Worm (Caenorhabditis elegans) whole organism, L1 larva: Measurements from ENCODE around the gene nmr-1.

Experiments
- C16A3.4 ChIP-seq: fragments of 150-350 bp; optimal IDR thresholded peaks from 2 replicates; lab custom pipeline; 2014; ENCODE audit warnings: missing biosample characterization, missing genetic modification characterization
- F16B12.6 ChIP-seq: fragments of 150-350 bp; optimal IDR thresholded peaks from 2 replicates; lab custom pipeline; 2014; ENCODE audit warnings: missing biosample characterization, missing genetic modification characterization
- alr-1 ChIP-seq: fragments of 200-800 bp; sonication (Bioruptor generic); optimal IDR thresholded peaks from 2 replicates; lab custom pipeline; 2018; ENCODE audit warnings: borderline replicate concordance, mild to moderate bottlenecking, missing genetic modification characterization, missing compliant biosample characterization
- aly-2 ChIP-seq: fragments of 150-350 bp; optimal IDR thresholded peaks from 2 replicates; lab custom pipeline; 2014; ENCODE audit warnings: missing biosample characterization, missing genetic modification characterization
- blmp-1 ChIP-seq: fragments of 150-350 bp; optimal IDR thresholded peaks from 2 replicates; lab custom pipeline; 2014; ENCODE audit warnings: missing biosample characterization, missing genetic modification characterization
- ceh-82 ChIP-seq, 3 experiments: fragments of 150-350 bp in 1 of 3; sonication (generic microtip) in 2 of 3; optimal IDR thresholded peaks; 2 replicates each; lab custom pipeline; 2014 to 2017; ENCODE audit warnings: missing biosample characterization in 3 of 3, missing genetic modification characterization in 3 of 3
- ceh-88 ChIP-seq: fragments of 200-800 bp; sonication (Bioruptor generic); IDR thresholded peaks from 2 replicates; pipeline ENCODE4 v1.3.6; 2022; ENCODE audit warnings: missing genetic modification characterization, missing compliant biosample characterization
- ces-1 ChIP-seq: fragments of 150-350 bp; optimal IDR thresholded peaks from 2 replicates; lab custom pipeline; 2014; ENCODE audit warnings: missing biosample characterization, missing genetic modification reagents, missing genetic modification characterization
- dpl-1 ChIP-seq, 3 experiments: fragments of 150-350 bp in 2 of 3; sonication (generic microtip) in 1 of 3; optimal IDR thresholded peaks; 2 replicates each; lab custom pipeline; 2014 to 2017; ENCODE audit warnings: missing biosample characterization in 3 of 3, missing genetic modification characterization in 3 of 3, missing genetic modification reagents in 3 of 3
- dsc-1 ChIP-seq: sonication (generic microtip); optimal IDR thresholded peaks from 2 replicates; lab custom pipeline; 2016; ENCODE audit warnings: mild to moderate bottlenecking, missing genetic modification characterization, missing compliant biosample characterization
- efl-1 ChIP-seq, 4 experiments: fragments of 150-350 bp; optimal IDR thresholded peaks in 3 of 4; peaks in 1 of 4; 1 replicate in 1 of 4; 2 replicates in 3 of 4; lab custom pipeline; 2014; ENCODE audit warnings: missing biosample characterization in 2 of 4, missing genetic modification characterization in 2 of 4, missing genetic modification reagents in 2 of 4
- efl-3 ChIP-seq: fragments of 200-800 bp; sonication (Bioruptor generic); optimal IDR thresholded peaks from 2 replicates; lab custom pipeline; 2018; ENCODE audit warnings: mild to moderate bottlenecking, missing genetic modification characterization, missing compliant biosample characterization
- egl-13 ChIP-seq: sonication (generic microtip); optimal IDR thresholded peaks from 2 replicates; lab custom pipeline; 2016; ENCODE audit warnings: missing genotype, missing genetic modification reagents, missing genetic modification characterization, missing compliant biosample characterization
- elt-2 ChIP-seq: sonication (generic microtip); optimal IDR thresholded peaks from 2 replicates; lab custom pipeline; 2016; ENCODE audit warnings: missing genetic modification characterization, mild to moderate bottlenecking, inconsistent platforms, missing compliant biosample characterization, missing genetic modification reagents
- elt-3 ChIP-seq, 6 experiments: fragments of 150-350 bp in 1 of 6; sonication (generic microtip); optimal IDR thresholded peaks; 2 replicates each; lab custom pipeline; 2017 to 2018; ENCODE audit warnings: missing biosample characterization in 6 of 6, missing genetic modification characterization in 6 of 6, inconsistent platforms in 1 of 6
- hpl-2 ChIP-seq: fragments of 150-350 bp; optimal IDR thresholded peaks from 2 replicates; lab custom pipeline; 2014; ENCODE audit warnings: missing biosample characterization, missing genetic modification reagents, missing genetic modification characterization
- irx-1 ChIP-seq: sonication (generic microtip); optimal IDR thresholded peaks from 2 replicates; lab custom pipeline; 2016; ENCODE audit warnings: missing genetic modification characterization, missing compliant biosample characterization
- isw-1 ChIP-seq: fragments of 200-800 bp; sonication (Bioruptor generic); IDR thresholded peaks from 2 replicates; pipeline ENCODE4 v1.3.6; 2022; ENCODE audit warnings: missing genetic modification characterization, missing compliant biosample characterization
- lin-13 ChIP-seq: fragments of 150-350 bp; optimal IDR thresholded peaks from 2 replicates; lab custom pipeline; 2014; ENCODE audit warnings: missing biosample characterization, missing genetic modification reagents, missing genetic modification characterization
- lin-14 ChIP-seq: fragments of 200-800 bp; sonication (Bioruptor generic); optimal IDR thresholded peaks from 2 replicates; lab custom pipeline; 2018; ENCODE audit warnings: mild to moderate bottlenecking, missing genetic modification characterization, moderate library complexity, missing compliant biosample characterization
- lin-15B ChIP-seq: fragments of 150-350 bp; sonication (generic microtip); optimal IDR thresholded peaks from 3 replicates; lab custom pipeline; 2014; ENCODE audit warnings: missing biosample characterization, missing genetic modification characterization
- lin-35 ChIP-seq, 2 experiments: fragments of 150-350 bp; optimal IDR thresholded peaks; 2 replicates each; lab custom pipeline; 2014; ENCODE audit warnings: missing biosample characterization in 2 of 2, missing genetic modification characterization in 2 of 2, missing genetic modification reagents in 2 of 2
- lin-39 ChIP-seq: fragments of 150-350 bp; optimal IDR thresholded peaks from 2 replicates; lab custom pipeline; 2014; ENCODE audit warnings: missing biosample characterization, missing genetic modification reagents, missing genetic modification characterization
- lir-3 ChIP-seq: sonication (generic microtip); optimal IDR thresholded peaks from 2 replicates; lab custom pipeline; 2016; ENCODE audit warnings: mild to moderate bottlenecking, missing genetic modification characterization, moderate library complexity, missing compliant biosample characterization; ENCODE audit not compliant: poor library complexity
- lsy-2 ChIP-seq, 2 experiments: fragments of 150-350 bp; optimal IDR thresholded peaks; 2 replicates each; lab custom pipeline; 2014; ENCODE audit warnings: missing biosample characterization in 2 of 2, missing genetic modification characterization in 2 of 2
- mdl-1 ChIP-seq, 2 experiments: fragments of 150-350 bp; optimal IDR thresholded peaks; 2 replicates each; lab custom pipeline; 2014 to 2017; ENCODE audit warnings: missing biosample characterization in 2 of 2, missing genetic modification characterization in 2 of 2, inconsistent platforms in 1 of 2
- mef-2 ChIP-seq: fragments of 150-350 bp; optimal IDR thresholded peaks from 2 replicates; lab custom pipeline; 2014; ENCODE audit warnings: missing biosample characterization, missing genetic modification characterization
- mep-1 ChIP-seq: fragments of 150-350 bp; optimal IDR thresholded peaks from 2 replicates; lab custom pipeline; 2014; ENCODE audit warnings: missing biosample characterization, missing genetic modification characterization
- nhr-19 ChIP-seq: fragments of 200-800 bp; sonication (Bioruptor generic); conservative IDR thresholded peaks from 2 replicates; pipeline ENCODE4 v1.3.6; 2022; ENCODE audit warnings: missing genetic modification characterization, missing compliant biosample characterization
- nhr-20 ChIP-seq: sonication (generic microtip); optimal IDR thresholded peaks from 2 replicates; lab custom pipeline; 2016; ENCODE audit warnings: mild to moderate bottlenecking, missing genetic modification characterization, missing compliant biosample characterization
- nhr-237 ChIP-seq: fragments of 150-350 bp; optimal IDR thresholded peaks from 2 replicates; lab custom pipeline; 2014; ENCODE audit warnings: missing biosample characterization, missing genetic modification characterization
- nhr-47 ChIP-seq: sonication (generic microtip); optimal IDR thresholded peaks from 2 replicates; lab custom pipeline; 2016; ENCODE audit warnings: mild to moderate bottlenecking, missing genetic modification characterization, moderate library complexity, missing compliant biosample characterization
- nhr-71 ChIP-seq: sonication (generic microtip); optimal IDR thresholded peaks from 2 replicates; lab custom pipeline; 2016; ENCODE audit warnings: mild to moderate bottlenecking, missing genetic modification characterization, moderate library complexity, missing compliant biosample characterization
- nhr-76 ChIP-seq: sonication (generic microtip); optimal IDR thresholded peaks from 2 replicates; lab custom pipeline; 2017; ENCODE audit warnings: missing biosample characterization, missing genetic modification characterization
- nhr-84 ChIP-seq: sonication (generic microtip); optimal IDR thresholded peaks from 2 replicates; lab custom pipeline; 2017; ENCODE audit warnings: missing biosample characterization, missing genetic modification characterization
- nhr-85 ChIP-seq: sonication (generic microtip); peaks from one replicate; lab custom pipeline; 2016; ENCODE audit warnings: missing genetic modification characterization, inconsistent platforms, missing compliant biosample characterization
- nhr-90 ChIP-seq: sonication (generic microtip); optimal IDR thresholded peaks from 2 replicates; lab custom pipeline; 2016; ENCODE audit warnings: mild to moderate bottlenecking, missing genetic modification characterization, missing compliant biosample characterization; ENCODE audit not compliant: poor library complexity
- pax-3 ChIP-seq: fragments of 200-800 bp; sonication (Bioruptor generic); optimal IDR thresholded peaks from 2 replicates; lab custom pipeline; 2018; ENCODE audit warnings: mild to moderate bottlenecking, missing genetic modification characterization, moderate library complexity, missing compliant biosample characterization
- rnt-1 ChIP-seq: sonication (generic microtip); optimal IDR thresholded peaks from 2 replicates; lab custom pipeline; 2016; ENCODE audit warnings: mild to moderate bottlenecking, missing genetic modification characterization, moderate library complexity, missing compliant biosample characterization
- skn-1 ChIP-seq: fragments of 150-350 bp; optimal IDR thresholded peaks from 2 replicates; lab custom pipeline; 2014; ENCODE audit warnings: missing biosample characterization, missing genetic modification characterization
- snpc-4 ChIP-seq: fragments of 150-350 bp; optimal IDR thresholded peaks from 2 replicates; lab custom pipeline; 2014; ENCODE audit warnings: missing biosample characterization, missing genetic modification characterization
- snu-23 ChIP-seq: sonication (generic microtip); optimal IDR thresholded peaks from 2 replicates; lab custom pipeline; 2016; ENCODE audit warnings: missing genetic modification characterization, missing compliant biosample characterization
- sox-4 ChIP-seq: sonication (generic microtip); optimal IDR thresholded peaks from 2 replicates; lab custom pipeline; 2016; ENCODE audit warnings: missing genetic modification characterization, missing compliant biosample characterization
- swsn-7 ChIP-seq: sonication (generic microtip); optimal IDR thresholded peaks from 2 replicates; lab custom pipeline; 2016; ENCODE audit warnings: missing genetic modification characterization, missing compliant biosample characterization
- tbx-2 ChIP-seq: sonication (generic microtip); optimal IDR thresholded peaks from 2 replicates; lab custom pipeline; 2016; ENCODE audit warnings: missing genetic modification characterization, missing compliant biosample characterization
- unc-98 ChIP-seq: fragments of 200-800 bp; sonication (Bioruptor generic); IDR thresholded peaks from 2 replicates; pipeline ENCODE4 v1.3.6; 2022; ENCODE audit warnings: missing genetic modification characterization, missing compliant biosample characterization
- xbp-1 ChIP-seq: sonication (generic microtip); optimal IDR thresholded peaks from 2 replicates; lab custom pipeline; 2016; ENCODE audit warnings: missing genetic modification characterization, missing compliant biosample characterization
- zip-4 ChIP-seq: fragments of 200-800 bp; sonication (Bioruptor generic); optimal IDR thresholded peaks from 2 replicates; lab custom pipeline; 2018; ENCODE audit warnings: mild to moderate bottlenecking, missing genetic modification characterization, moderate library complexity, missing compliant biosample characterization
- ztf-11 ChIP-seq, 2 experiments: sonication (generic microtip); optimal IDR thresholded peaks; 2 replicates each; lab custom pipeline; 2016 to 2017; ENCODE audit warnings: missing genetic modification characterization in 2 of 2, missing biosample characterization in 1 of 2, missing compliant biosample characterization in 1 of 2
- ztf-4 ChIP-seq: fragments of 150-350 bp; optimal IDR thresholded peaks from 2 replicates; lab custom pipeline; 2014; ENCODE audit warnings: missing biosample characterization, missing genetic modification characterization

The nmr-1 gene

DNA sequence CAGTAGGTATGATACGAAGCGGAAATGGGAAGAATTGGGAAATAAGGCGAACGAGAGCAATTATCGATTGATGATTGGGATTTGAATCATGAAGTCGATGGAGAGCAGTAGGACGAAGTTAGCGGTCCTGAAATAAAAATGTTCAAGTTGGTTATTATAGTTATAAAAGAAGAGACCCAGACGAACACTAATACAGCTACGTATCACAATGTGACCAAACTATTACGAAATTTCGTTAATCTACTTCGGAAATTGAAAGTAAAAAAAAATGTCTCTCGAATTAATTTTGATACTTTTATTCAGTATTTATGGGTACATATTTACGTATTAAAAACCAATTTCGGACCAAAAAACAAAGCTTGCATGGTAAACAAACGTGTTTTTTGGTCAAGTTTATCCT, 19.9 kb downstream of the nmr-1 start:
- TF ChIP-seq irx-1, result no peak
- TF ChIP-seq unc-98, result no peak
- peak; percentile 12 for TF ChIP-seq nhr-85 (tag; lab: Kevin White, UChicago)
- TF ChIP-seq, all 84 proteins: peak for 1

- TF ChIP-seq hpl-2 (GFP tag; lab: Kevin White, UChicago) (no peak), ces-1 (GFP tag; lab: Kevin White, UChicago) (no peak), efl-1 (optimal IDR thresholded peaks at IDR 0.05; lab: Kevin White, UChicago) (peak; percentile 45 to 55), efl-1 (GFP tag; optimal IDR thresholded peaks at IDR 0.05 in 1 of 2; lab: Kevin White, UChicago) (peak; percentile 45 to 89), elt-2 (peak; percentile 59), egl-13 (tag; lab: Kevin White, UChicago) (no peak), nhr-47 (peak; percentile 45), ztf-11 (tag; optimal IDR thresholded peaks at IDR 0.05; lab: Kevin White, UChicago) (no peak), rnt-1 (tag; lab: Kevin White, UChicago) (peak; percentile 71), swsn-7 (tag; lab: Kevin White, UChicago) (peak; percentile 48), aly-2 (tag; lab: Kevin White, UChicago) (no peak), dpl-1 (GFP tag; optimal IDR thresholded peaks at IDR 0.05; lab: Kevin White, UChicago) (peak; percentile 21 to 60 (median 58)), tbx-2 (tag; lab: Kevin White, UChicago) (no peak), lin-15B (no peak), nhr-19 (peak; percentile 21; the same call in 1 of the 2 replicates), isw-1 (GFP tag; lab: Robert Waterston, UW) (no peak), mdl-1 (tag; optimal IDR thresholded peaks at IDR 0.05; lab: Kevin White, UChicago) (peak in 1 of 2 experiments; percentile 62), lir-3 (peak; percentile 12), sox-4 (tag; lab: Kevin White, UChicago) (no peak), skn-1 (peak; percentile 17), nhr-20 (tag; lab: Kevin White, UChicago) (peak; percentile 60), lin-13 (GFP tag; lab: Kevin White, UChicago) (peak; percentile 37), F16B12.6 (tag; lab: Kevin White, UChicago) (peak; percentile 34), nhr-237 (tag; lab: Kevin White, UChicago) (no peak), blmp-1 (tag; lab: Kevin White, UChicago) (peak; percentile 34), nhr-90 (tag; lab: Kevin White, UChicago) (peak; percentile 17), nhr-85 (tag; lab: Kevin White, UChicago) (peak; percentile 79), ztf-4 (tag; lab: Kevin White, UChicago) (peak; percentile 36), lin-39 (tag; lab: Kevin White, UChicago) (no peak), nhr-71 (tag; lab: Kevin White, UChicago) (peak; percentile 78), ceh-88 (GFP tag; lab: Robert Waterston, UW) (no peak), ceh-82 (tag; optimal IDR thresholded peaks at IDR 0.05; lab: Kevin White, UChicago) (no peak), zip-4 (GFP tag; lab: Kevin White, UChicago) (no peak), lin-14 (GFP tag; lab: Kevin White, UChicago) (peak; percentile 85), nhr-76 (no peak), alr-1 (tag; lab: Kevin White, UChicago) (no peak), mef-2 (no peak), C16A3.4 (tag; lab: Kevin White, UChicago) (peak; percentile 55), mep-1 (tag; lab: Kevin White, UChicago) (peak; percentile 70), nhr-84 (no peak), pax-3 (tag; lab: Kevin White, UChicago) (no peak), snpc-4 (tag; lab: Kevin White, UChicago) (peak; percentile 6), irx-1 (no peak), efl-3 (GFP tag; lab: Kevin White, UChicago) (no peak), lsy-2 (tag; optimal IDR thresholded peaks at IDR 0.05; lab: Kevin White, UChicago) (peak; percentile 56 to 73), dsc-1 (tag; lab: Kevin White, UChicago) (no peak), elt-3 (tag; optimal IDR thresholded peaks at IDR 0.05; lab: Kevin White, UChicago) (peak in 1 of 6 experiments; percentile 74), snu-23 (GFP tag; lab: Kevin White, UChicago) (peak; percentile 81), xbp-1 (peak; percentile 19), lin-35 (GFP tag; optimal IDR thresholded peaks at IDR 0.05; lab: Kevin White, UChicago) (peak; percentile 60 to 78)
Measured at ce11 chrII:5426054-5426453, 20.4 kb downstream of the nmr-1 start.
